Worm (Caenorhabditis elegans) whole organism, young adult: ENCODE results near the gene F20D6.8.

Experiments used
- B0035.1 ChIP-seq: sonication (generic microtip); optimal IDR thresholded peaks from 2 replicates; lab custom pipeline; 2016; ENCODE audit warnings: missing genetic modification characterization, mild to moderate bottlenecking, missing compliant biosample characterization, missing genotype, missing genetic modification reagents
- F23B12.7 ChIP-seq: sonication (generic microtip); optimal IDR thresholded peaks from 2 replicates; lab custom pipeline; 2017; ENCODE audit warnings: missing genetic modification characterization, mild to moderate bottlenecking, missing compliant biosample characterization, antibody characterized with exemption, moderate library complexity; ENCODE audit not compliant: insufficient read depth
- F57A8.1 ChIP-seq: fragments of 200-800 bp; sonication (Bioruptor generic); optimal IDR thresholded peaks from 2 replicates; lab custom pipeline; 2018; ENCODE audit warnings: mild to moderate bottlenecking, missing genetic modification characterization, moderate library complexity, missing compliant biosample characterization
- K11D2.4 ChIP-seq: fragments of 200-800 bp; sonication (Bioruptor generic); IDR thresholded peaks from 2 replicates; pipeline ENCODE4 v1.3.6; 2022; ENCODE audit warnings: missing genetic modification reagents, missing genetic modification characterization, missing compliant biosample characterization
- ekl-4 ChIP-seq: fragments of 200-800 bp; sonication (Bioruptor generic); IDR thresholded peaks from 2 replicates; pipeline ENCODE4 v1.3.6; 2022; ENCODE audit warnings: missing genetic modification reagents, missing genetic modification characterization, missing compliant biosample characterization
- mxl-1 ChIP-seq: sonication (generic microtip); optimal IDR thresholded peaks from 2 replicates; lab custom pipeline; 2016; ENCODE audit warnings: missing genetic modification characterization, missing compliant biosample characterization
- nhr-120 ChIP-seq: fragments of 200-800 bp; sonication (Bioruptor generic); IDR thresholded peaks from 2 replicates; pipeline ENCODE4 v1.3.6; 2022; ENCODE audit warnings: missing genetic modification characterization, missing compliant biosample characterization
- snpc-4 ChIP-seq, 5 experiments: fragments of 150-350 bp in 1 of 5; sonication (generic microtip) in 4 of 5; optimal IDR thresholded peaks; 2 replicates each; lab custom pipeline; 2014 to 2018; ENCODE audit warnings: missing genetic modification characterization in 5 of 5, missing biosample characterization in 3 of 5, antibody characterized with exemption in 2 of 5, mild to moderate bottlenecking in 2 of 5, missing compliant biosample characterization in 2 of 5, missing genotype in 2 of 5, moderate library complexity in 2 of 5, missing genetic modification reagents in 1 of 5

- TF ChIP-seq mxl-1 (tag; lab: Kevin White, UChicago) (no peak), B0035.1 (tag; lab: Kevin White, UChicago) (no peak), ekl-4 (GFP tag; lab: Robert Waterston, UW) (no peak), nhr-120 (GFP tag; lab: Robert Waterston, UW) (no peak), F23B12.7 (no peak), F57A8.1 (GFP tag; lab: Kevin White, UChicago) (no peak), snpc-4 (GFP tag; optimal IDR thresholded peaks at IDR 0.05; lab: Kevin White, UChicago) (no peak), snpc-4 (tag; optimal IDR thresholded peaks at IDR 0.05; lab: Kevin White, UChicago) (no peak), K11D2.4 (GFP tag; lab: Robert Waterston, UW) (no peak)
These were observed 38.8 kb downstream of the F20D6.8 start, which contains the start of gene spr-1 for ce11 chrV:8129252-8129651.
